Fruit fly (Drosophila melanogaster) whole organism, prepupa: Measurements from ENCODE around the gene CG1662.
A peak's percentile ranks its signal among the peaks of the same experiment; 100 is the strongest.

Source experiments
- Blimp-1 ChIP-seq: fragments of 200-800 bp; sonication (Bioruptor generic); optimal IDR thresholded peaks from 3 replicates; lab custom pipeline; 2017; ENCODE audit warnings: missing biosample characterization, missing genetic modification characterization, mild to moderate bottlenecking, moderate library complexity, missing genetic modification reagents
- CG10631 ChIP-seq: fragments of 200-800 bp; sonication (Bioruptor generic); optimal IDR thresholded peaks from 2 replicates; lab custom pipeline; 2016; ENCODE audit warnings: missing biosample characterization, missing genetic modification characterization
- CG10669 ChIP-seq: fragments of 200-800 bp; sonication (Bioruptor generic); optimal IDR thresholded peaks from 3 replicates; lab custom pipeline; 2018; ENCODE audit warnings: missing biosample characterization, mild to moderate bottlenecking, missing genetic modification characterization, moderate library complexity
- CG11294 ChIP-seq: fragments of 200-800 bp; sonication (Bioruptor generic); IDR thresholded peaks from 2 replicates; pipeline ENCODE4 v1.3.6; 2022; ENCODE audit warnings: missing biosample characterization, missing genetic modification characterization
- CG11902 ChIP-seq: fragments of 200-800 bp; sonication (Bioruptor generic); optimal IDR thresholded peaks from 3 replicates; lab custom pipeline; 2016; ENCODE audit warnings: missing biosample characterization, missing genetic modification characterization
- CG15336 ChIP-seq: fragments of 200-800 bp; sonication (Bioruptor generic); IDR thresholded peaks from 2 replicates; pipeline ENCODE4 v1.3.6; 2022; ENCODE audit warnings: missing biosample characterization, missing genetic modification characterization
- CG1621 ChIP-seq: fragments of 200-800 bp; sonication (Bioruptor generic); optimal IDR thresholded peaks from 3 replicates; lab custom pipeline; 2018; ENCODE audit warnings: missing biosample characterization, mild to moderate bottlenecking, missing genetic modification characterization
- CG3032 ChIP-seq: fragments of 200-800 bp; optimal IDR thresholded peaks from 2 replicates; lab custom pipeline; 2019; ENCODE audit warnings: missing biosample characterization, mild to moderate bottlenecking, missing genetic modification characterization, moderate library complexity
- CG31627 ChIP-seq: fragments of 200-800 bp; sonication (Bioruptor generic); optimal IDR thresholded peaks from 3 replicates; lab custom pipeline; 2016; ENCODE audit warnings: missing biosample characterization, missing genetic modification characterization
- CG34406 ChIP-seq: fragments of 200-800 bp; sonication (Bioruptor generic); optimal IDR thresholded peaks from 3 replicates; lab custom pipeline; 2016; ENCODE audit warnings: missing biosample characterization, missing genetic modification characterization
- CG3919 ChIP-seq: fragments of 200-800 bp; sonication (Bioruptor generic); optimal IDR thresholded peaks from 3 replicates; lab custom pipeline; 2016; ENCODE audit warnings: missing biosample characterization, missing genetic modification characterization
- CG4318 ChIP-seq: fragments of 200-800 bp; sonication (Bioruptor generic); optimal IDR thresholded peaks from 3 replicates; lab custom pipeline; 2017; ENCODE audit warnings: missing biosample characterization, mild to moderate bottlenecking, missing genetic modification characterization
- CG6163 ChIP-seq: fragments of 200-800 bp; sonication (Bioruptor generic); IDR thresholded peaks from 3 replicates; pipeline ENCODE4 v1.3.6; 2022; ENCODE audit warnings: missing biosample characterization, missing genetic modification characterization
- CG6276 ChIP-seq: fragments of 200-800 bp; sonication (Bioruptor generic); optimal IDR thresholded peaks from 2 replicates; lab custom pipeline; 2017; ENCODE audit warnings: missing biosample characterization, mild to moderate bottlenecking, missing genetic modification characterization
- CG6792 ChIP-seq: fragments of 200-800 bp; sonication (Bioruptor generic); optimal IDR thresholded peaks from 3 replicates; lab custom pipeline; 2016; ENCODE audit warnings: missing biosample characterization, missing genetic modification characterization
- CG6808 ChIP-seq: fragments of 200-800 bp; sonication (Bioruptor generic); optimal IDR thresholded peaks from 3 replicates; lab custom pipeline; 2017; ENCODE audit warnings: missing biosample characterization, missing genetic modification characterization, mild to moderate bottlenecking, moderate library complexity, missing genetic modification reagents
- CG6854 ChIP-seq: fragments of 200-800 bp; sonication (Bioruptor generic); optimal IDR thresholded peaks from 2 replicates; lab custom pipeline; 2017; ENCODE audit warnings: missing biosample characterization, mild to moderate bottlenecking, missing genetic modification characterization
- CG7368 ChIP-seq: fragments of 200-800 bp; sonication (Bioruptor generic); optimal IDR thresholded peaks from 3 replicates; lab custom pipeline; 2016; ENCODE audit warnings: missing biosample characterization, missing genetic modification characterization
- CG8119 ChIP-seq: fragments of 200-800 bp; sonication (Bioruptor generic); IDR thresholded peaks from 3 replicates; pipeline ENCODE4 v1.3.6; 2022; ENCODE audit warnings: missing biosample characterization, missing genetic modification characterization
- CG8319 ChIP-seq: fragments of 200-800 bp; sonication (Bioruptor generic); optimal IDR thresholded peaks from 3 replicates; lab custom pipeline; 2016; ENCODE audit warnings: missing biosample characterization, missing genetic modification characterization
- CG9139 ChIP-seq: fragments of 200-800 bp; sonication (Bioruptor generic); optimal IDR thresholded peaks from 3 replicates; lab custom pipeline; 2017; ENCODE audit warnings: missing biosample characterization, mild to moderate bottlenecking, missing genetic modification characterization
- Eip75B ChIP-seq: fragments of 200-800 bp; sonication (Bioruptor generic); optimal IDR thresholded peaks from 3 replicates; lab custom pipeline; 2016; ENCODE audit warnings: missing biosample characterization, missing genetic modification characterization
- Eip78C ChIP-seq: fragments of 200-800 bp; sonication (Bioruptor generic); peaks from one replicate; lab custom pipeline; 2016; ENCODE audit warnings: missing biosample characterization, missing genetic modification characterization
- Ets21C ChIP-seq: fragments of 200-800 bp; sonication (Bioruptor generic); optimal IDR thresholded peaks from 3 replicates; lab custom pipeline; 2016; ENCODE audit warnings: missing biosample characterization, missing genetic modification characterization
- Ets96B ChIP-seq: fragments of 200-800 bp; optimal IDR thresholded peaks from 2 replicates; lab custom pipeline; 2019; ENCODE audit warnings: missing biosample characterization, mild to moderate bottlenecking, missing genetic modification characterization, moderate library complexity
- Gug ChIP-seq: fragments of 200-800 bp; sonication (Bioruptor generic); IDR thresholded peaks from 2 replicates; pipeline ENCODE4 v1.3.6; 2022; ENCODE audit warnings: missing biosample characterization, missing genetic modification characterization
- Hr38 ChIP-seq: sonication (Bioruptor generic); optimal IDR thresholded peaks from 2 replicates; lab custom pipeline; 2016; ENCODE audit warnings: missing biosample characterization, missing genetic modification characterization
- Lpt ChIP-seq: fragments of 200-800 bp; sonication (Bioruptor generic); optimal IDR thresholded peaks from 3 replicates; lab custom pipeline; 2016; ENCODE audit warnings: missing biosample characterization, missing genetic modification characterization
- Met ChIP-seq: fragments of 200-800 bp; sonication (Bioruptor generic); optimal IDR thresholded peaks from 3 replicates; lab custom pipeline; 2016; ENCODE audit warnings: missing biosample characterization, missing genetic modification characterization
- OdsH ChIP-seq: fragments of 200-800 bp; sonication (Bioruptor generic); optimal IDR thresholded peaks from 3 replicates; lab custom pipeline; 2016; ENCODE audit warnings: missing biosample characterization, missing genetic modification characterization
- Smox ChIP-seq: fragments of 200-800 bp; sonication (Bioruptor generic); optimal IDR thresholded peaks from 3 replicates; lab custom pipeline; 2016; ENCODE audit warnings: missing biosample characterization, missing genetic modification characterization
- Sox102F ChIP-seq: fragments of 200-800 bp; sonication (Bioruptor generic); optimal IDR thresholded peaks from 2 replicates; lab custom pipeline; 2016; ENCODE audit warnings: missing biosample characterization, mild to moderate bottlenecking, missing genetic modification characterization
- Sox14 ChIP-seq: fragments of 200-800 bp; sonication (Bioruptor generic); optimal IDR thresholded peaks from 3 replicates; lab custom pipeline; 2016; ENCODE audit warnings: missing biosample characterization, missing genetic modification characterization
- achi ChIP-seq: fragments of 200-800 bp; sonication (Bioruptor generic); optimal IDR thresholded peaks from 3 replicates; lab custom pipeline; 2016; ENCODE audit warnings: missing biosample characterization, missing genetic modification characterization
- acj6 ChIP-seq: fragments of 200-800 bp; sonication (Bioruptor generic); optimal IDR thresholded peaks from 3 replicates; lab custom pipeline; 2016; ENCODE audit warnings: missing biosample characterization, missing genetic modification characterization
- dac ChIP-seq: fragments of 200-800 bp; sonication (Bioruptor generic); optimal IDR thresholded peaks from 2 replicates; lab custom pipeline; 2017; ENCODE audit warnings: missing biosample characterization, mild to moderate bottlenecking, missing genetic modification characterization
- dsx ChIP-seq: fragments of 200-800 bp; optimal IDR thresholded peaks from 3 replicates; lab custom pipeline; 2019; ENCODE audit warnings: missing biosample characterization, mild to moderate bottlenecking, missing genetic modification characterization, moderate library complexity; ENCODE audit not compliant: poor library complexity, severe bottlenecking
- esn ChIP-seq: fragments of 200-800 bp; sonication (Bioruptor generic); optimal IDR thresholded peaks from 2 replicates; lab custom pipeline; 2016; ENCODE audit warnings: missing biosample characterization, mild to moderate bottlenecking, missing genetic modification characterization, moderate library complexity
- fd59A ChIP-seq: fragments of 200-800 bp; sonication (Bioruptor generic); optimal IDR thresholded peaks from 2 replicates; lab custom pipeline; 2017; ENCODE audit warnings: missing biosample characterization, mild to moderate bottlenecking, missing genetic modification characterization, missing genetic modification reagents
- fd85E ChIP-seq: fragments of 200-800 bp; sonication (Bioruptor generic); optimal IDR thresholded peaks from 3 replicates; lab custom pipeline; 2016; ENCODE audit warnings: missing biosample characterization, missing genetic modification characterization
- fkh ChIP-seq: fragments of 200-800 bp; sonication (Bioruptor generic); optimal IDR thresholded peaks from 3 replicates; lab custom pipeline; 2017; ENCODE audit warnings: missing biosample characterization, mild to moderate bottlenecking, missing genetic modification characterization, moderate library complexity
- lz ChIP-seq: fragments of 200-800 bp; sonication (Bioruptor generic); optimal IDR thresholded peaks from 3 replicates; lab custom pipeline; 2016; ENCODE audit warnings: missing biosample characterization, missing genetic modification characterization
- net ChIP-seq: fragments of 200-800 bp; sonication (Bioruptor generic); optimal IDR thresholded peaks from 3 replicates; lab custom pipeline; 2016; ENCODE audit warnings: missing biosample characterization, missing genetic modification characterization
- pdm3 ChIP-seq: fragments of 200-800 bp; sonication (Bioruptor generic); optimal IDR thresholded peaks from 3 replicates; lab custom pipeline; 2016; ENCODE audit warnings: missing biosample characterization, missing genetic modification characterization
- salr ChIP-seq, 2 experiments: fragments of 200-800 bp; sonication (Bioruptor generic); optimal IDR thresholded peaks; 3 replicates each; lab custom pipeline; 2016 to 2018; ENCODE audit warnings: missing biosample characterization in 2 of 2, missing genetic modification characterization in 2 of 2, mild to moderate bottlenecking in 1 of 2
- ss ChIP-seq, 2 experiments: fragments of 200-800 bp; sonication (Bioruptor generic); optimal IDR thresholded peaks; 2 replicates in 1 of 2; 3 replicates in 1 of 2; lab custom pipeline; 2017 to 2018; ENCODE audit warnings: mild to moderate bottlenecking in 2 of 2, missing biosample characterization in 2 of 2, missing genetic modification characterization in 2 of 2, moderate library complexity in 1 of 2
- svp ChIP-seq: fragments of 200-800 bp; sonication (Bioruptor generic); peaks from one replicate; lab custom pipeline; 2016; ENCODE audit warnings: missing biosample characterization, missing genetic modification characterization
- topi ChIP-seq: fragments of 200-800 bp; sonication (Bioruptor generic); optimal IDR thresholded peaks from 3 replicates; lab custom pipeline; 2016; ENCODE audit warnings: missing biosample characterization, missing genetic modification characterization
- vri ChIP-seq: fragments of 200-800 bp; sonication (Bioruptor generic); optimal IDR thresholded peaks from 3 replicates; lab custom pipeline; 2016; ENCODE audit warnings: missing biosample characterization, mild to moderate bottlenecking, missing genetic modification characterization

CG1662 gene

dm6 chrX:13376520-13376919 lies 10.8 kb upstream of the CG1662 start (continued):
- peak; percentile 69 for TF ChIP-seq pdm3
- TF ChIP-seq achi (GFP tag; lab: Kevin White, UChicago): peak; percentile 58
- TF ChIP-seq lz (GFP tag; lab: Kevin White, UChicago): peak; percentile 13
- TF ChIP-seq salr (GFP tag; optimal IDR thresholded peaks at IDR 0.05; lab: Kevin White, UChicago): peak in 1 of 2 experiments; percentile 15
- TF ChIP-seq dac: peak; percentile 14
- TF ChIP-seq net (GFP tag; lab: Kevin White, UChicago): peak; percentile 57
- TF ChIP-seq Lpt: peak; percentile 51
- peak; percentile 31 for TF ChIP-seq topi (GFP tag; lab: Kevin White, UChicago)
- peak; percentile 47 for TF ChIP-seq Ets96B (tag; lab: Kevin White, UChicago)
- no peak for TF ChIP-seq fd85E (GFP tag; lab: Kevin White, UChicago)
- TF ChIP-seq CG11294 (GFP tag; lab: Robert Waterston, UW): no peak
- TF ChIP-seq CG31627 (GFP tag; lab: Kevin White, UChicago): peak; percentile 35
- TF ChIP-seq svp (GFP tag; lab: Kevin White, UChicago): peak; percentile 22
- TF ChIP-seq CG3919: peak; percentile 53
- TF ChIP-seq ss (GFP tag; optimal IDR thresholded peaks at IDR 0.05; lab: Kevin White, UChicago): peak in 1 of 2 experiments; percentile 25
- TF ChIP-seq, all 60 proteins: peak for 48

- TF ChIP-seq Blimp-1 (GFP tag; lab: Kevin White, UChicago) (no peak), CG9139 (GFP tag; lab: Kevin White, UChicago) (peak; percentile 46), CG15336 (GFP tag; lab: Robert Waterston, UW) (0 out of 2 replicates have a peak, but pooled peaks have one; percentile 23), net (GFP tag; lab: Kevin White, UChicago) (peak; percentile 77), Sox102F (GFP tag; lab: Kevin White, UChicago) (peak; percentile 37), acj6 (GFP tag; lab: Kevin White, UChicago) (peak; percentile 64), CG8319 (peak; percentile 49), achi (GFP tag; lab: Kevin White, UChicago) (peak; percentile 49), OdsH (GFP tag; lab: Kevin White, UChicago) (peak; percentile 59), ss (GFP tag; optimal IDR thresholded peaks at IDR 0.05; lab: Kevin White, UChicago) (peak; percentile 56 to 62), Met (GFP tag; lab: Kevin White, UChicago) (peak; percentile 74), CG4318 (GFP tag; lab: Kevin White, UChicago) (no peak), dsx (peak; percentile 43), CG11902 (peak; percentile 27), Sox14 (peak; percentile 69), esn (GFP tag; lab: Kevin White, UChicago) (peak; percentile 74), Smox (GFP tag; lab: Kevin White, UChicago) (peak; percentile 64), CG8119 (peak; percentile 40; the same call in 1 of the 3 replicates), Ets21C (GFP tag; lab: Kevin White, UChicago) (peak; percentile 52), CG6276 (GFP tag; lab: Kevin White, UChicago) (peak; percentile 18), CG3919 (peak; percentile 71), CG34406 (GFP tag; lab: Kevin White, UChicago) (peak; percentile 53), CG10631 (GFP tag; lab: Kevin White, UChicago) (peak; percentile 50), CG6854 (GFP tag; lab: Kevin White, UChicago) (peak; percentile 14), Hr38 (GFP tag; lab: Kevin White, UChicago) (peak; percentile 46), fkh (GFP tag; lab: Kevin White, UChicago) (peak; percentile 77), CG6808 (GFP tag; lab: Kevin White, UChicago) (peak; percentile 59), Lpt (peak; percentile 62), vri (GFP tag; lab: Kevin White, UChicago) (peak; percentile 68), Eip75B (GFP tag; lab: Kevin White, UChicago) (peak; percentile 45), CG10669 (GFP tag; lab: Kevin White, UChicago) (peak; percentile 41), topi (GFP tag; lab: Kevin White, UChicago) (peak; percentile 67), lz (GFP tag; lab: Kevin White, UChicago) (peak; percentile 72), Gug (GFP tag; lab: Robert Waterston, UW) (peak; percentile 36; the same call in 1 of the 2 replicates), Ets96B (tag; lab: Kevin White, UChicago) (peak; percentile 18), CG6792 (GFP tag; lab: Kevin White, UChicago) (peak; percentile 48), CG1621 (tag; lab: Kevin White, UChicago) (peak; percentile 36), CG6163 (GFP tag; lab: Robert Waterston, UW) (peak; percentile 76), fd59A (GFP tag; lab: Kevin White, UChicago) (no peak), CG3032 (peak; percentile 15), CG7368 (GFP tag; lab: Kevin White, UChicago) (peak; percentile 35), Eip78C (peak; percentile 75)
Measured at dm6 chrX:13383770-13384169, 3.6 kb upstream of the CG1662 start.
